Fruit fly (Drosophila melanogaster): ENCODE results near the gene Rbf2.

DNA sequence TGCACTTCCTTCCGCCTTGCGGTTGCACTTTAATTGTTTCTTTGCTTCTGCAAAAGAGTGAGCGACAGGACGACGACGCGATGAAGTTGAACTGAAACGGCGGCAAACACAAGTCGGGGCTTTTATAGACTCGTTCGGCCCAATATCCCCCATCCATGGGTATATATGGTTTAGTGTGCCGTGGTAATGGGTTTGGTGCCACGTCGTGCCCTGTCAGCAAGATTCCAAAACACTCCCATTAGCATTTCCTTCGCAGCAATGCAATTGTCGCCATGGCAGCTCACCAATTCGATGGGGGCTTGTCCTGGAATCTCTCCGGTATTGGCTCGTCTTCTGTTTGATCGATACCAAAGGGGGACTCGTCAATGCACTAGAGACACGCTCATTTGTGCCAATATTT is 47.3 kb upstream of the Rbf2 start, which contains the start of gene CG45105:
- TF ChIP-seq Myc (optimal IDR thresholded peaks at IDR 0.05) (no peak), Sin3A (optimal IDR thresholded peaks at IDR 0.05) (no peak), psq (optimal IDR thresholded peaks at IDR 0.05) (no peak), insv (optimal IDR thresholded peaks at IDR 0.05) (no peak), h (optimal IDR thresholded peaks at IDR 0.05) (no peak)
